Fruit fly (Drosophila melanogaster): ENCODE measurements around the gene KrT95D.

Gene KrT95D

DNA sequence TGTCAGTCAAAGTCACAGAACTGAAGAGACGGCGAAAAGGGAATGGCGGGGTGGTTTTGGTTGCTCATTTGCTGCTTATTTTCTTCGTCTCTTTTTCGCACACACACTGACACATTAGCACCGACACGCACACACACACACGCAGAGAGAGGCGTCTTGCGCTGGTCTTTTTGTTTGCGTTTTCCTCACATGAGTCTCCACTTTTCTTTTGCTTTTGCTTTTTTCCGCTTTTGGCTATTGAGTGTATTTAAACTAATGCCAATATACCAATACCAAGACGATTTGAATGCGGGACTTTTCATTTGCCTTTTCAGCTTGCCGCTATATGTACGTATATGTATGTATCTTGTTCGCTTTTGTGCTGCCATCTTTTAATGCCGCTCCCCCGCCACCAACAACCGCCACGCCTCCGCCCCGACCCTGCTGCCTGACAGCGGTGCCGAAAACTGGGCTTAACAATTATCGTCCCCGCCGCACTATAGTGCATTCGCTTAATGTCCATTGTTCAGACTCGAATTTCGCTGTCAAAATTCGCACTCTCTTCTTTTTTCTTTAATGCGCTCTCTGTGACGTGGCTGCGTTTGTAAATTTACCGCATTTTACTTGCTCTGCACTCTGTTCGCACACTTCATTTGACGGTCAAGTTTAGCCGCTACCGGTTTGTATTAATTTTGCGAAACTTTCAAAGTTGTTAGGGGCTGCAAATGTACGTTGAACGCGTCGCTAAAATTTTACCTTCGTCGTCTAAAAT lies 15.8 kb upstream of the KrT95D start, which contains the start of gene CG5986 (continued):
- peak in 1 of 2 experiments; percentile 5 for TF ChIP-seq insv (GFP tag; optimal IDR thresholded peaks at IDR 0.05)
- no peak for TF ChIP-seq p53 (GFP tag; optimal IDR thresholded peaks at IDR 0.05)
- TF ChIP-seq Sry-δ (GFP tag; optimal IDR thresholded peaks at IDR 0.05) = no peak
- TF ChIP-seq MBD-R2 (GFP tag; IDR thresholded peaks at IDR 0.05) = peak; percentile 30; the same call in 1 of the 2 replicates
- peak; percentile 13; the same call in 1 of the 3 replicates for TF ChIP-seq z (GFP tag; IDR thresholded peaks at IDR 0.05)
- TF ChIP-seq nmo (GFP tag; optimal IDR thresholded peaks at IDR 0.05) = no peak
- TF ChIP-seq Atf6 (GFP tag; IDR thresholded peaks at IDR 0.05) = peak; percentile 33; the same call in 1 of the 2 replicates
- peak; percentile 86 for TF ChIP-seq pros (GFP tag; optimal IDR thresholded peaks at IDR 0.05)
- no peak for TF ChIP-seq dysf (GFP tag; IDR thresholded peaks at IDR 0.05)
- no peak for TF ChIP-seq CG7271 (tag; optimal IDR thresholded peaks at IDR 0.05)
- peak; percentile 44 for TF ChIP-seq CG10431 (GFP tag; optimal IDR thresholded peaks at IDR 0.05)
- TF ChIP-seq CG3065 (GFP tag; optimal IDR thresholded peaks at IDR 0.05) = peak; percentile 28
- peak; percentile 19 for TF ChIP-seq CG10543 (GFP tag; optimal IDR thresholded peaks at IDR 0.05)
- TF ChIP-seq ken (GFP tag; IDR thresholded peaks at IDR 0.05) = no peak
- TF ChIP-seq Adf1 (GFP tag; IDR thresholded peaks at IDR 0.05) = peak; percentile 30; the same call in 1 of the 2 replicates
- peak; percentile 72 for TF ChIP-seq Med (GFP tag)
- peak; percentile 6 for TF ChIP-seq sug (tag; optimal IDR thresholded peaks at IDR 0.05)
- TF ChIP-seq bsh (GFP tag; optimal IDR thresholded peaks at IDR 0.05) = peak in 1 of 2 experiments; percentile 36
- TF ChIP-seq MESR4 (GFP tag; optimal IDR thresholded peaks at IDR 0.05) = peak; percentile 58
- peak; percentile 57 for TF ChIP-seq CG17385 (GFP tag; optimal IDR thresholded peaks at IDR 0.05)
- no peak for TF ChIP-seq CG1529 (GFP tag; optimal IDR thresholded peaks at IDR 0.05)
- TF ChIP-seq CG9609 (GFP tag; optimal IDR thresholded peaks at IDR 0.05) = no peak
- TF ChIP-seq CG18599 (GFP tag; optimal IDR thresholded peaks at IDR 0.05) = peak; percentile 3
- TF ChIP-seq ERR (GFP tag; optimal IDR thresholded peaks at IDR 0.05) = peak; percentile 64
- TF ChIP-seq prd (optimal IDR thresholded peaks at IDR 0.05) = no peak
- 0 out of 3 replicates have a peak, but pooled peaks have one; percentile 20 for TF ChIP-seq prd (GFP tag; IDR thresholded peaks at IDR 0.05)
- TF ChIP-seq cg (GFP tag; optimal IDR thresholded peaks at IDR 0.05) = peak; percentile 93

DNA sequence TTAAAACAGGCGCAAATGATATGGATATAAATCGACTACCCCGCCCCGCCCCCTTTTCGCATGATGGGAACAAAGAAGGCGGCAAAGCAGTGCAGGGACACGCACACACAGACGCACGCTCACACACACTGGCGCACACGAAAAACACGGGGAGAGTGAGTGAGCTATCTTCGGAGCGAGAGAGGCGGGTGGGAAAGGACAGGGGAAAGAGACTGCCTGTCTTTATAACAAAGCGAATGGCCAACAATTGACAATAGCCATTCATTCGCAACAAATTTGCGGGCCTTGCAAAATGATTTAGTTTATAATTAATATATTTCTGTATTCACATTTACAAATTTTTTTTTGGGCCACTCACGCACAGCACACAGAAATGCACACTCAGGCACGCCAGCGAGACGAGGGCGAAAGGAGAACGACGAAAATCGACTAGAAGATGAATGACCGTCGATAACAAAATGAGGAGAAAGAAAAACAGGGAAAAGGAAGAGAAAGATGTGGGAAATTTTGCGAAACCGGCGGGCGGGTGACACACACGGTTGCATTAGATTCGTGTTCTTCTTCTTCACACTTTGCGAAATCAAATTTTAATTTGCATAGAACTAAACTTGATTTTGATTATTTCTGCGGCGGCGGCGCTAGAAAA lies 15.1 kb upstream of the KrT95D start:
- TF ChIP-seq CG17385 (GFP tag; optimal IDR thresholded peaks at IDR 0.05) (peak; percentile 75), Sox100B (GFP tag; optimal IDR thresholded peaks at IDR 0.05) (no peak), sens (GFP tag) (peak; percentile 71), ro (GFP tag; IDR thresholded peaks at IDR 0.05) (no peak), CG7357 (GFP tag; IDR thresholded peaks at IDR 0.05) (no peak), CG11723 (GFP tag; optimal IDR thresholded peaks at IDR 0.05) (no peak), run (tag; optimal IDR thresholded peaks at IDR 0.05) (no peak), CG30020 (tag; optimal IDR thresholded peaks at IDR 0.05) (no peak), exex (tag; optimal IDR thresholded peaks at IDR 0.05) (no peak), HHEX (GFP tag; optimal IDR thresholded peaks at IDR 0.05) (peak; percentile 8), CG32532 (GFP tag; IDR thresholded peaks at IDR 0.05) (0 out of 2 replicates have a peak, but pooled peaks have one; percentile 4), yki (optimal IDR thresholded peaks at IDR 0.05) (peak; percentile 20), gcm (GFP tag; optimal IDR thresholded peaks at IDR 0.05) (peak; percentile 14), ftz-f1 (GFP tag; optimal IDR thresholded peaks at IDR 0.05) (peak; percentile 65), CG12769 (tag; optimal IDR thresholded peaks at IDR 0.05) (peak; percentile 27), psq (GFP tag; optimal IDR thresholded peaks at IDR 0.05) (peak; percentile 90), HLH4C (GFP tag; IDR thresholded peaks at IDR 0.05; ENCODE audit: partially characterized antibody) (no peak), CG8290 (GFP tag; optimal IDR thresholded peaks at IDR 0.05) (no peak), CG8290 (tag; optimal IDR thresholded peaks at IDR 0.05) (peak in 1 of 2 experiments; percentile 18), Dll (GFP tag; IDR thresholded peaks at IDR 0.05; ENCODE audit: partially characterized antibody) (0 out of 4 replicates have a peak, but pooled peaks have one; percentile 26), cg (GFP tag; optimal IDR thresholded peaks at IDR 0.05) (peak; percentile 79), CG6689 (GFP tag; IDR thresholded peaks at IDR 0.05) (0 out of 2 replicates have a peak, but pooled peaks have one; percentile 13), p53 (GFP tag; optimal IDR thresholded peaks at IDR 0.05) (no peak), en (GFP tag; optimal IDR thresholded peaks at IDR 0.05) (no peak), amos (GFP tag; IDR thresholded peaks at IDR 0.05; ENCODE audit: partially characterized antibody) (peak; percentile 16; the same call in 1 of the 2 replicates)

Measured in whole organism, embryonic.